Worm (Caenorhabditis elegans): ENCODE measurements around the gene R107.5.
A peak's percentile ranks its signal among the peaks of the same experiment; 100 is the strongest.

DNA sequence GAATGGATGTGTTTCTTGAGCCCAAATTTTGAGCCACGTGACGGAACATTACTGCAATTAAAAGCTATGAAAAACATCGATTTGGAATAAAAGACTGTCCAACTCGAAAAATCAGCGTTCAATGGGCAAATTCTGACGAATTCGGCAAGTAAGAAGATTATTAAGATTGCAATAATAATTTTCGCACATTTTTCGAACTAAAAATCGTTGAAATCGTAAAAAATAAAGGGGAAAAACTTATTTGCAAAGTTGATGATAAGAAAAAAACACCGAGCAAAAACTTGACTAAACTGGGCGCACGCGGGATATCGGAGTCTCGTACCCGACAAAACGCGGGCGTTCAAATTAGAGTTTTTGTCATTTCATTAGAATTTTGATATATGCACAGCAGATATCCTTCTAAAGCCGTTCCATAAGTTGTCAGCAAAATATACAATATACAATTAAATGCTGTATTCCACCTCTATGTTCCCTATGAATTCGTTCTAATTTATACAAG lies 35.8 kb upstream of the R107.5 start, which contains the start of the genes mccc-2 and mrpl-44:
- no peak for TF ChIP-seq egl-27 (tag; optimal IDR thresholded peaks at IDR 0.05)
- no peak for TF ChIP-seq tbx-2 (tag; optimal IDR thresholded peaks at IDR 0.05)
- peak; percentile 55 for TF ChIP-seq rnt-1 (tag; optimal IDR thresholded peaks at IDR 0.05)
- no peak for TF ChIP-seq aly-2 (tag; optimal IDR thresholded peaks at IDR 0.05)
- TF ChIP-seq lin-13 (GFP tag; optimal IDR thresholded peaks at IDR 0.05) = no peak
- TF ChIP-seq zip-4 (GFP tag; optimal IDR thresholded peaks at IDR 0.05) = no peak
- TF ChIP-seq dsc-1 (tag; optimal IDR thresholded peaks at IDR 0.05) = no peak
- TF ChIP-seq nhr-28 (tag; optimal IDR thresholded peaks at IDR 0.05) = no peak
- TF ChIP-seq pag-3 (tag; optimal IDR thresholded peaks at IDR 0.05; ENCODE audit: borderline replicate concordance, insufficient read depth) = no peak

Data from whole organism, L1 larva.